Worm (Caenorhabditis elegans) whole organism, young adult: ENCODE data around the gene nep-9.

Source experiments
- B0019.2 ChIP-seq: fragments of 200-800 bp; sonication (Bioruptor generic); conservative IDR thresholded peaks from 2 replicates; pipeline ENCODE4 v1.3.6; 2022; ENCODE audit warnings: missing genetic modification reagents, missing genetic modification characterization, missing compliant biosample characterization
- B0336.3 ChIP-seq: fragments of 200-800 bp; sonication (Bioruptor generic); IDR thresholded peaks from 2 replicates; pipeline ENCODE4 v1.3.6; 2022; ENCODE audit warnings: missing genetic modification characterization, missing compliant biosample characterization
- C17E4.6 ChIP-seq: fragments of 200-800 bp; sonication (Bioruptor generic); IDR thresholded peaks from 2 replicates; pipeline ENCODE4 v1.3.6; 2022; ENCODE audit warnings: missing genetic modification reagents, missing genetic modification characterization, missing compliant biosample characterization
- F49E8.2 ChIP-seq: sonication (generic microtip); optimal IDR thresholded peaks from 3 replicates; lab custom pipeline; 2017; ENCODE audit warnings: missing genetic modification characterization, mild to moderate bottlenecking, missing compliant biosample characterization, antibody characterized with exemption, moderate library complexity; ENCODE audit not compliant: insufficient read depth
- F52B5.7 ChIP-seq: sonication (generic microtip); optimal IDR thresholded peaks from 2 replicates; lab custom pipeline; 2016; ENCODE audit warnings: mild to moderate bottlenecking, missing genetic modification characterization, missing compliant biosample characterization
- K11D2.4 ChIP-seq: fragments of 200-800 bp; sonication (Bioruptor generic); IDR thresholded peaks from 2 replicates; pipeline ENCODE4 v1.3.6; 2022; ENCODE audit warnings: missing genetic modification reagents, missing genetic modification characterization, missing compliant biosample characterization
- Y53G8AR.9 ChIP-seq: fragments of 200-800 bp; sonication (Bioruptor generic); conservative IDR thresholded peaks from 2 replicates; pipeline ENCODE4 v1.3.6; 2022; ENCODE audit warnings: missing genetic modification reagents, missing genetic modification characterization, missing compliant biosample characterization
- athp-1 ChIP-seq: sonication (generic microtip); optimal IDR thresholded peaks from 2 replicates; lab custom pipeline; 2017; ENCODE audit warnings: mild to moderate bottlenecking, missing genetic modification characterization, missing compliant biosample characterization
- bed-2 ChIP-seq: fragments of 200-800 bp; sonication (Bioruptor generic); IDR thresholded peaks from 2 replicates; pipeline ENCODE4 v1.3.6; 2022; ENCODE audit warnings: missing genetic modification reagents, missing genetic modification characterization, missing compliant biosample characterization
- cebp-1 ChIP-seq, 2 experiments: fragments of 200-800 bp in 1 of 2; sonication (Bioruptor generic) in 1 of 2; sonication (generic microtip) in 1 of 2; IDR thresholded peaks in 1 of 2; optimal IDR thresholded peaks in 1 of 2; 2 replicates each; pipeline versions ENCODE4 v1.3.6 to Lab custom; 2017 to 2022; ENCODE audit warnings: missing compliant biosample characterization in 2 of 2, missing genetic modification characterization in 2 of 2, mild to moderate bottlenecking in 1 of 2, missing genetic modification reagents in 1 of 2, moderate library complexity in 1 of 2
- ceh-58 ChIP-seq: fragments of 200-800 bp; sonication (Bioruptor generic); IDR thresholded peaks from 2 replicates; pipeline ENCODE4 v1.3.6; 2022; ENCODE audit warnings: missing genetic modification characterization, missing compliant biosample characterization
- dox-1 ChIP-seq: fragments of 200-800 bp; sonication (Bioruptor generic); IDR thresholded peaks from 2 replicates; pipeline ENCODE4 v1.3.6; 2022; ENCODE audit warnings: missing genetic modification reagents, missing genetic modification characterization, missing compliant biosample characterization
- dpff-1 ChIP-seq: sonication (generic microtip); optimal IDR thresholded peaks from 2 replicates; lab custom pipeline; 2017; ENCODE audit warnings: mild to moderate bottlenecking, missing genetic modification characterization, missing compliant biosample characterization
- efl-1 ChIP-seq: fragments of 150-350 bp; optimal IDR thresholded peaks from 2 replicates; lab custom pipeline; 2014; ENCODE audit warnings: missing biosample characterization, missing genetic modification reagents, missing genetic modification characterization
- egl-44 ChIP-seq: fragments of 200-800 bp; sonication (Bioruptor generic); IDR thresholded peaks from 2 replicates; pipeline ENCODE4 v1.3.6; 2022; ENCODE audit warnings: missing genetic modification reagents, missing genetic modification characterization, missing compliant biosample characterization
- gei-17 ChIP-seq: fragments of 200-800 bp; sonication (Bioruptor generic); optimal IDR thresholded peaks from 2 replicates; lab custom pipeline; 2018; ENCODE audit warnings: mild to moderate bottlenecking, missing genetic modification characterization, missing compliant biosample characterization
- hmg-1.2 ChIP-seq: fragments of 200-800 bp; sonication (Bioruptor generic); IDR thresholded peaks from 2 replicates; pipeline ENCODE4 v1.3.6; 2022; ENCODE audit warnings: missing genetic modification reagents, missing genetic modification characterization, missing compliant biosample characterization
- hrde-1 ChIP-seq: sonication (generic microtip); optimal IDR thresholded peaks from 2 replicates; lab custom pipeline; 2016; ENCODE audit warnings: missing genetic modification characterization, mild to moderate bottlenecking, missing compliant biosample characterization, moderate library complexity, missing genotype, missing genetic modification reagents, borderline replicate concordance
- let-526 ChIP-seq: fragments of 200-800 bp; sonication (Bioruptor generic); IDR thresholded peaks from 2 replicates; pipeline ENCODE4 v1.3.6; 2022; ENCODE audit warnings: missing genetic modification reagents, missing genetic modification characterization, missing compliant biosample characterization
- let-607 ChIP-seq, 2 experiments: fragments of 200-800 bp in 1 of 2; sonication (Bioruptor generic) in 1 of 2; sonication (generic microtip) in 1 of 2; optimal IDR thresholded peaks; 2 replicates each; lab custom pipeline; 2016 to 2018; ENCODE audit warnings: mild to moderate bottlenecking in 2 of 2, missing compliant biosample characterization in 2 of 2, missing genetic modification characterization in 2 of 2, moderate library complexity in 2 of 2, missing genotype in 1 of 2
- madf-10 ChIP-seq: sonication (generic microtip); optimal IDR thresholded peaks from 2 replicates; lab custom pipeline; 2016; ENCODE audit warnings: mild to moderate bottlenecking, missing genetic modification characterization, missing compliant biosample characterization
- mcd-1 ChIP-seq: fragments of 200-800 bp; sonication (Bioruptor generic); IDR thresholded peaks from 2 replicates; pipeline ENCODE4 v1.3.6; 2022; ENCODE audit warnings: missing genetic modification reagents, missing genetic modification characterization, missing compliant biosample characterization
- mes-4 ChIP-seq: sonication (generic microtip); optimal IDR thresholded peaks from 2 replicates; lab custom pipeline; 2016; ENCODE audit warnings: missing genotype, missing genetic modification characterization, missing compliant biosample characterization
- nfya-2 ChIP-seq: fragments of 200-800 bp; sonication (Bioruptor generic); IDR thresholded peaks from 2 replicates; pipeline ENCODE4 v1.3.6; 2022; ENCODE audit warnings: missing genetic modification reagents, missing genetic modification characterization, missing compliant biosample characterization
- nhr-179 ChIP-seq: sonication (generic microtip); optimal IDR thresholded peaks from 2 replicates; lab custom pipeline; 2016; ENCODE audit warnings: mild to moderate bottlenecking, missing genetic modification characterization, missing compliant biosample characterization
- nhr-27 ChIP-seq: fragments of 200-800 bp; sonication (Bioruptor generic); optimal IDR thresholded peaks from 2 replicates; lab custom pipeline; 2018; ENCODE audit warnings: mild to moderate bottlenecking, missing genetic modification characterization, moderate library complexity, missing compliant biosample characterization
- nhr-80 ChIP-seq: sonication (generic microtip); optimal IDR thresholded peaks from 2 replicates; lab custom pipeline; 2016; ENCODE audit warnings: missing genetic modification characterization, missing compliant biosample characterization
- pha-4 ChIP-seq: fragments of 150-350 bp; sonication (generic microtip); optimal IDR thresholded peaks from 2 replicates; lab custom pipeline; 2014; ENCODE audit warnings: missing biosample characterization, missing genetic modification reagents, missing genetic modification characterization
- rcor-1 ChIP-seq: fragments of 200-800 bp; sonication (Bioruptor generic); IDR thresholded peaks from 2 replicates; pipeline ENCODE4 v1.3.6; 2022; ENCODE audit warnings: missing genetic modification reagents, missing genetic modification characterization, missing compliant biosample characterization
- rpc-1 ChIP-seq, 2 experiments: fragments of 150-350 bp in 1 of 2; sonication (generic microtip) in 1 of 2; optimal IDR thresholded peaks; 2 replicates each; lab custom pipeline; 2014 to 2018; ENCODE audit warnings: missing biosample characterization in 1 of 2, missing genetic modification characterization in 1 of 2, missing genetic modification reagents in 1 of 2, missing genotype in 1 of 2
- snpc-1.1 ChIP-seq: sonication (generic microtip); optimal IDR thresholded peaks from 2 replicates; lab custom pipeline; 2017; ENCODE audit warnings: missing genetic modification characterization, mild to moderate bottlenecking, missing compliant biosample characterization, antibody characterized with exemption, moderate library complexity, missing genotype, missing genetic modification reagents; ENCODE audit not compliant: insufficient read depth
- snpc-4 ChIP-seq, 5 experiments: fragments of 150-350 bp in 1 of 5; sonication (generic microtip) in 4 of 5; optimal IDR thresholded peaks; 2 replicates each; lab custom pipeline; 2014 to 2018; ENCODE audit warnings: missing genetic modification characterization in 5 of 5, missing biosample characterization in 3 of 5, antibody characterized with exemption in 2 of 5, mild to moderate bottlenecking in 2 of 5, missing compliant biosample characterization in 2 of 5, missing genotype in 2 of 5, moderate library complexity in 2 of 5, missing genetic modification reagents in 1 of 5
- tbp1 ChIP-seq: fragments of 200-800 bp; sonication (Bioruptor generic); optimal IDR thresholded peaks from 2 replicates; lab custom pipeline; 2018; ENCODE audit warnings: mild to moderate bottlenecking, missing genetic modification characterization, missing compliant biosample characterization
- xnd-1 ChIP-seq: sonication (generic microtip); optimal IDR thresholded peaks from 2 replicates; lab custom pipeline; 2016; ENCODE audit warnings: missing genotype, missing genetic modification reagents, missing genetic modification characterization, missing compliant biosample characterization
- ztf-28 ChIP-seq: fragments of 200-800 bp; sonication (Bioruptor generic); IDR thresholded peaks from 2 replicates; pipeline ENCODE4 v1.3.6; 2022; ENCODE audit warnings: missing genetic modification reagents, missing genetic modification characterization, missing compliant biosample characterization
- ztf-6 ChIP-seq: fragments of 200-800 bp; sonication (Bioruptor generic); IDR thresholded peaks from 2 replicates; pipeline ENCODE4 v1.3.6; 2022; ENCODE audit warnings: missing genetic modification reagents, missing genetic modification characterization, missing compliant biosample characterization

The nep-9 gene

DNA sequence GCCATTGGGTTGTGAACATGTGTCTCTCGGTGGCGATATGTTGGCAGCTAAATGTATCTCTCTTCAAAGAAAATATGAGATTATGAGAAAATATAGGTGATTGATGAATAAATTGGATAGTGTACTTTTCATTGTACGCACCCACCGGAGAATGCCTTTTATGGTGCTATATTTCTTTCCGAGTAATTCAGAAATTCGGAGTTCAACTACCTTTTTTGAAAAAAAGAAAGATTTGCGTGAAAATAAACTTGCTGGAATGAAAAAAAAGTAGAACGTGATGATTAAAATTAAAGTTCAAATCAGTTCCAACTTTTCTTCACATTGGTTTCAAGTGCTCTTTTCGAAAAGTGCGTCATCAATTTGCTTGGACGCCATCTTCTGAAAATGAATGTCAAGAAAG, 4.4 kb upstream of the nep-9 start, which contains the start of gene nep-8:
Gene nep-8 (plus strand): TSS at position 301 of the 400 bp plus-strand sequence.
- TF ChIP-seq mes-4 (tag; lab: Kevin White, UChicago) (no peak), let-526 (GFP tag; lab: Robert Waterston, UW) (no peak), nhr-179 (tag; lab: Kevin White, UChicago) (no peak), madf-10 (tag; lab: Kevin White, UChicago) (no peak), athp-1 (tag; lab: Kevin White, UChicago) (no peak), B0336.3 (GFP tag; lab: Robert Waterston, UW) (no peak), snpc-1.1 (tag; lab: Kevin White, UChicago) (no peak), bed-2 (GFP tag; lab: Robert Waterston, UW) (no peak), pha-4 (tag; lab: Kevin White, UChicago) (no peak), rpc-1 (optimal IDR thresholded peaks at IDR 0.05; lab: Kevin White, UChicago) (no peak), rpc-1 (tag; optimal IDR thresholded peaks at IDR 0.05; lab: Kevin White, UChicago) (no peak), xnd-1 (tag; lab: Kevin White, UChicago) (no peak), Y53G8AR.9 (GFP tag; lab: Robert Waterston, UW) (no peak), F52B5.7 (no peak), hrde-1 (no peak), C17E4.6 (GFP tag; lab: Robert Waterston, UW) (no peak), hmg-1.2 (no peak)

DNA sequence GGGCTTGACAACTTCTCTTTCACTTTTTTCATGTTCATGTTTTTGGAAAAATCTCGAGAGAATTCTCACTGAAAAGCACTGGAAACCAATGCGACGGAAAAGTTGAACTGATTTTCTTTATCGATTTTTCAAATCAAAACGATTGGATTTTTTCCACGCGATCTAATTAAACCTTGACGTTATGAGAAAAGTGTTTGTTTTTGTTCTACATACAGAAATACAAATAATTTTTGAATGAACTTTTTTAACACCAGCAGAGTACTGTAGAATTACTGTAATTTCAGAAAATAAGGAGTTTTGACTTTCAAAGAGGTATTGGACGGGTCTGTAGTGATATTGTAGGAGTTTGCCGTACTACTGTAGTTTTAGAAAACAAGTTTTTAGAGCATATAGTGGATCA, 3.7 kb upstream of the nep-9 start, which contains the start of gene nep-10:
Gene nep-10 (minus strand): TSS at position 101 of the 400 bp plus-strand sequence.
- TF ChIP-seq egl-44 (GFP tag; lab: Robert Waterston, UW) (no peak), dox-1 (no peak), xnd-1 (tag; lab: Kevin White, UChicago) (no peak), nfya-2 (GFP tag; lab: Robert Waterston, UW) (no peak), rcor-1 (no peak), K11D2.4 (GFP tag; lab: Robert Waterston, UW) (no peak)

DNA sequence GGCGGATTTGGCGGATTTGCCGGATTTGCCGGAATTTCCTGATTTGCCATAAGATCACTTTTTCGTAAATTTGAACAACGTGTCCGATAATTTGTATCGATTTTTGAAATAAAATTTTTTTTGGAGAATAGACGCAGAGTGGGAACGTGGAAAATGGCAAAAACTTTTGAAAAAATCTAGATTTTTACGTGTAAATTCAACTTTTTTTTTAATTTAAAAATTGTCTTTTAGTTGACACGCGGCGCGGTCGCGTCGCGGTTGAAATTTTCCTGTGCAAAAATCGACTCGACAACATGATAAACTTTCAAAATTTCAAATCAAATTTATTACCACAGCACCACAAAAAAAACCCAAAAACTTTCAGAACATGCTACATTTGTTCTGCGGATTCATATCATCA, 3.6 kb downstream of the nep-9 start, which contains the start of gene nep-20:
Gene nep-20 (minus strand): TSS at position 101 of the 400 bp plus-strand sequence.
- TF ChIP-seq let-607 (tag; optimal IDR thresholded peaks at IDR 0.05; lab: Kevin White, UChicago): no peak
- TF ChIP-seq cebp-1 (GFP tag; IDR thresholded peaks at IDR 0.05; lab: Robert Waterston, UW): no peak
- no peak for TF ChIP-seq cebp-1 (tag; optimal IDR thresholded peaks at IDR 0.05; lab: Kevin White, UChicago)
- TF ChIP-seq tbp1 (GFP tag; lab: Kevin White, UChicago): no peak
- no peak for TF ChIP-seq ztf-6 (GFP tag; lab: Robert Waterston, UW)
- TF ChIP-seq dpff-1 (tag; lab: Kevin White, UChicago): no peak
- no peak for TF ChIP-seq nhr-80 (tag; lab: Kevin White, UChicago)
- TF ChIP-seq ztf-28 (GFP tag; lab: Robert Waterston, UW): no peak
- no peak for TF ChIP-seq dox-1
- TF ChIP-seq nhr-27 (tag; lab: Kevin White, UChicago): no peak
- TF ChIP-seq gei-17 (GFP tag; lab: Kevin White, UChicago): no peak
- TF ChIP-seq snpc-4 (GFP tag; optimal IDR thresholded peaks at IDR 0.05; lab: Kevin White, UChicago): no peak
- no peak for TF ChIP-seq snpc-4 (tag; optimal IDR thresholded peaks at IDR 0.05; lab: Kevin White, UChicago)
- TF ChIP-seq mcd-1 (GFP tag; lab: Robert Waterston, UW): no peak
- no peak for TF ChIP-seq B0019.2 (GFP tag; lab: Robert Waterston, UW)
- TF ChIP-seq efl-1: no peak
- no peak for TF ChIP-seq F49E8.2 (tag; lab: Kevin White, UChicago)
- TF ChIP-seq ceh-58 (GFP tag; lab: Robert Waterston, UW): no peak
